Worm (Caenorhabditis elegans): Measurements from ENCODE around the gene vgln-1.
"Not testable (repeated sequence)": the region's sequence is repeated elsewhere in the genome, so short reads cannot be mapped to it uniquely, and the experiment has no call there.

The vgln-1 gene

ce11 chrII:9871061-9871460, 19.8 kb downstream of the vgln-1 start, which contains the start of gene chil-7:
Gene chil-7, minus strand, starts transcription at chrII:9871172.
- TF ChIP-seq dve-1 (tag; optimal IDR thresholded peaks at IDR 0.05), result no peak
- no peak for TF ChIP-seq ceh-18 (tag; optimal IDR thresholded peaks at IDR 0.05)
- no peak for TF ChIP-seq hlh-6 (tag; optimal IDR thresholded peaks at IDR 0.05)
- no peak for TF ChIP-seq lim-6 (tag; optimal IDR thresholded peaks at IDR 0.05)
- TF ChIP-seq ama-1 (optimal IDR thresholded peaks at IDR 0.05), result no peak
- no peak for TF ChIP-seq K02D7.2 (tag; optimal IDR thresholded peaks at IDR 0.05)
- TF ChIP-seq unc-86 (tag; optimal IDR thresholded peaks at IDR 0.05), result no peak
- no peak for TF ChIP-seq F13H6.1 (tag; optimal IDR thresholded peaks at IDR 0.05)
- TF ChIP-seq fkh-6 (tag; optimal IDR thresholded peaks at IDR 0.05), result no peak
- TF ChIP-seq C08G9.2 (tag; optimal IDR thresholded peaks at IDR 0.05), result no peak
- TF ChIP-seq ceh-2 (tag; optimal IDR thresholded peaks at IDR 0.05), result no peak
- no peak for TF ChIP-seq hlh-13 (GFP tag; optimal IDR thresholded peaks at IDR 0.05)
- no peak for TF ChIP-seq madf-2 (tag; optimal IDR thresholded peaks at IDR 0.05)
- no peak for TF ChIP-seq tbx-2 (tag; optimal IDR thresholded peaks at IDR 0.05)
- TF ChIP-seq ceh-31 (tag; optimal IDR thresholded peaks at IDR 0.05), result no peak
- no peak for TF ChIP-seq pat-9 (tag; optimal IDR thresholded peaks at IDR 0.05)
- TF ChIP-seq hlh-30 (tag; optimal IDR thresholded peaks at IDR 0.05; ENCODE audit: insufficient read depth), result no peak

- TF ChIP-seq sox-2 (GFP tag; IDR thresholded peaks at IDR 0.05) (no peak), lim-6 (tag; optimal IDR thresholded peaks at IDR 0.05) (no peak), ceh-24 (tag; optimal IDR thresholded peaks at IDR 0.05) (no peak), nfya-1 (tag; optimal IDR thresholded peaks at IDR 0.05) (peak; percentile 65)
Observed at ce11 chrII:9868698-9869097, 22.2 kb downstream of the vgln-1 start, which contains the start of gene old-1. Gene old-1, minus strand, starts transcription at chrII:9868747.

- TF ChIP-seq tbx-2 (tag; optimal IDR thresholded peaks at IDR 0.05), result no peak
- no peak for TF ChIP-seq elt-2 (tag; optimal IDR thresholded peaks at IDR 0.05)
- TF ChIP-seq npax-4 (tag; optimal IDR thresholded peaks at IDR 0.05), result no peak
- TF ChIP-seq ceh-45 (GFP tag; IDR thresholded peaks at IDR 0.05), result no peak
- TF ChIP-seq unc-42 (tag; optimal IDR thresholded peaks at IDR 0.05), result no peak
- TF ChIP-seq unc-55 (GFP tag; optimal IDR thresholded peaks at IDR 0.05), result no peak
- no peak for TF ChIP-seq nhr-11 (tag; optimal IDR thresholded peaks at IDR 0.05)
- TF ChIP-seq ets-4 (tag; optimal IDR thresholded peaks at IDR 0.05), result no peak
- no peak for TF ChIP-seq ceh-34 (tag; optimal IDR thresholded peaks at IDR 0.05)
- no peak for TF ChIP-seq gmeb-2 (tag; optimal IDR thresholded peaks at IDR 0.05)
- no peak for TF ChIP-seq eyg-1 (tag; optimal IDR thresholded peaks at IDR 0.05)
Observed at ce11 chrII:9868207-9868606, 22.7 kb downstream of the vgln-1 start.

ce11 chrII:9866378-9866777, 24.5 kb downstream of the vgln-1 start, which contains the start of gene chil-1:
Gene chil-1, minus strand, starts transcription at chrII:9866478.
- not testable (repeated sequence) for TF ChIP-seq npax-4, ztf-16, sdc-2 (tag; optimal IDR thresholded peaks at IDR 0.05)

ce11 chrII:9862147-9862546, 28.7 kb downstream of the vgln-1 start, which contains the start of gene C08H9.18:
Gene C08H9.18, minus strand, starts transcription at chrII:9862247.
- TF ChIP-seq hlh-6 (tag; optimal IDR thresholded peaks at IDR 0.05) (no peak), ceh-24 (tag; optimal IDR thresholded peaks at IDR 0.05) (no peak), ceh-31 (tag; optimal IDR thresholded peaks at IDR 0.05) (no peak), rnt-1 (tag; optimal IDR thresholded peaks at IDR 0.05) (no peak), lin-11 (tag; optimal IDR thresholded peaks at IDR 0.05) (no peak), pax-1 (tag; optimal IDR thresholded peaks at IDR 0.05) (no peak), ceh-48 (tag; optimal IDR thresholded peaks at IDR 0.05) (no peak), syd-9 (tag; optimal IDR thresholded peaks at IDR 0.05) (no peak)

All from whole organism, late embryonic.